Worm (Caenorhabditis elegans) whole organism, L4 larva: Measurements from ENCODE around the gene gst-17.

Experiments
- F10B5.3 ChIP-seq: sonication (generic microtip); optimal IDR thresholded peaks from 2 replicates; lab custom pipeline; 2016; ENCODE audit warnings: mild to moderate bottlenecking, missing genetic modification characterization, missing compliant biosample characterization
- Y48G9A.11 ChIP-seq: fragments of 200-800 bp; sonication (Bioruptor generic); IDR thresholded peaks from 2 replicates; pipeline ENCODE4 v1.3.6; 2022; ENCODE audit warnings: missing genetic modification reagents, missing genetic modification characterization, missing compliant biosample characterization
- ZK546.5 ChIP-seq, 2 experiments: sonication (generic microtip); optimal IDR thresholded peaks; 2 replicates each; lab custom pipeline; 2017; ENCODE audit warnings: missing biosample characterization in 2 of 2, missing genetic modification characterization in 2 of 2
- aha-1 ChIP-seq: fragments of 150-350 bp; peaks from one replicate; lab custom pipeline; 2014; ENCODE audit warnings: missing biosample characterization, missing genetic modification characterization
- ama-1 ChIP-seq: fragments of 150-350 bp; optimal IDR thresholded peaks from 2 replicates; lab custom pipeline; 2014; ENCODE audit warnings: inconsistent platforms, mixed read lengths
- lin-39 ChIP-seq: fragments of 150-350 bp; optimal IDR thresholded peaks from 2 replicates; lab custom pipeline; 2014; ENCODE audit warnings: missing biosample characterization, missing genetic modification reagents, missing genetic modification characterization
- nhr-237 ChIP-seq: sonication (generic microtip); optimal IDR thresholded peaks from 2 replicates; lab custom pipeline; 2017; ENCODE audit warnings: missing biosample characterization, missing genetic modification characterization
- nhr-6 ChIP-seq: fragments of 150-350 bp; optimal IDR thresholded peaks from 2 replicates; lab custom pipeline; 2014; ENCODE audit warnings: missing biosample characterization, missing genetic modification characterization
- snpc-4 ChIP-seq: fragments of 150-350 bp; optimal IDR thresholded peaks from 2 replicates; lab custom pipeline; 2014; ENCODE audit warnings: missing biosample characterization, missing genetic modification characterization
- unc-62 ChIP-seq, 3 experiments: fragments of 150-350 bp in 1 of 3; sonication (generic microtip); optimal IDR thresholded peaks in 2 of 3; peaks in 1 of 3; 1 replicate in 1 of 3; 2 replicates in 2 of 3; lab custom pipeline; 2014 to 2017; ENCODE audit warnings: missing biosample characterization in 3 of 3, missing genetic modification characterization in 3 of 3, missing genetic modification reagents in 3 of 3, missing genotype in 1 of 3
- zip-11 ChIP-seq: fragments of 200-800 bp; sonication (Bioruptor generic); IDR thresholded peaks from 2 replicates; pipeline ENCODE4 v1.3.6; 2022; ENCODE audit warnings: missing genetic modification characterization, missing compliant biosample characterization
- ztf-11 ChIP-seq: fragments of 150-350 bp; optimal IDR thresholded peaks from 2 replicates; lab custom pipeline; 2014; ENCODE audit warnings: missing biosample characterization, missing genetic modification characterization

- no peak for TF ChIP-seq nhr-237
- TF ChIP-seq snpc-4: no peak
- TF ChIP-seq ZK546.5 (tag; optimal IDR thresholded peaks at IDR 0.05; lab: Kevin White, UChicago): no peak
- peak; percentile 53 for TF ChIP-seq aha-1 (tag; lab: Kevin White, UChicago)
- no peak for TF ChIP-seq ztf-11
- no peak for TF ChIP-seq Y48G9A.11
- TF ChIP-seq lin-39: no peak
- peak; percentile 11 for TF ChIP-seq nhr-6
- TF ChIP-seq ama-1 (lab: Kevin White, UChicago): no peak
- TF ChIP-seq F10B5.3 (tag; lab: Kevin White, UChicago): no peak
- no peak for TF ChIP-seq zip-11 (GFP tag; lab: Robert Waterston, UW)
- TF ChIP-seq unc-62 (GFP tag; optimal IDR thresholded peaks at IDR 0.05 in 1 of 2; lab: Kevin White, UChicago): no peak
- TF ChIP-seq unc-62 (tag; optimal IDR thresholded peaks at IDR 0.05; lab: Kevin White, UChicago): no peak
Observed at ce11 chrII:13640210-13640609, 9.6 kb upstream of the gst-17 start.
